Fruit fly (Drosophila melanogaster) whole organism, embryonic: ENCODE results near the gene xmas.

ENCODE experiments used
- Ada2b ChIP-seq: fragments of 200-800 bp; sonication (Bioruptor generic); IDR thresholded peaks from 2 replicates; pipeline ENCODE4 v1.3.6; 2022; ENCODE audit warnings: missing biosample characterization, missing genetic modification characterization
- B-H1 ChIP-seq: fragments of 200-800 bp; sonication (Bioruptor generic); IDR thresholded peaks from 3 replicates; pipeline ENCODE4 v1.3.6; 2022; ENCODE audit warnings: missing biosample characterization, missing genetic modification characterization
- Bdp1 ChIP-seq: fragments of 200-800 bp; sonication (Bioruptor generic); optimal IDR thresholded peaks from 3 replicates; lab custom pipeline; 2016; ENCODE audit warnings: missing biosample characterization, missing genetic modification characterization
- Bteb2 ChIP-seq: fragments of 200-800 bp; sonication (Bioruptor generic); optimal IDR thresholded peaks from 2 replicates; lab custom pipeline; 2016; ENCODE audit warnings: missing biosample characterization, missing genetic modification characterization
- CG11504 ChIP-seq: fragments of 200-800 bp; sonication (Bioruptor generic); optimal IDR thresholded peaks from 3 replicates; lab custom pipeline; 2019; ENCODE audit warnings: missing biosample characterization, mild to moderate bottlenecking, missing genetic modification characterization, moderate library complexity
- CG12071 ChIP-seq: fragments of 200-800 bp; sonication (Bioruptor generic); optimal IDR thresholded peaks from 3 replicates; lab custom pipeline; 2018; ENCODE audit warnings: missing biosample characterization, mild to moderate bottlenecking, missing genetic modification characterization
- CG12236 ChIP-seq: fragments of 200-800 bp; sonication (Bioruptor generic); optimal IDR thresholded peaks from 2 replicates; lab custom pipeline; 2016; ENCODE audit warnings: missing biosample characterization, missing genetic modification characterization
- CG12299 ChIP-seq: fragments of 200-800 bp; sonication (Bioruptor generic); optimal IDR thresholded peaks from 2 replicates; lab custom pipeline; 2018; ENCODE audit warnings: missing biosample characterization, mild to moderate bottlenecking, missing genetic modification characterization
- CG13624 ChIP-seq: fragments of 200-800 bp; sonication (Bioruptor generic); optimal IDR thresholded peaks from 2 replicates; lab custom pipeline; 2016; ENCODE audit warnings: missing biosample characterization, missing genetic modification characterization
- CG15269 ChIP-seq: fragments of 200-800 bp; sonication (Bioruptor generic); optimal IDR thresholded peaks from 2 replicates; lab custom pipeline; 2018; ENCODE audit warnings: missing biosample characterization, mild to moderate bottlenecking, missing genetic modification characterization, moderate library complexity
- CG15696 ChIP-seq: fragments of 200-800 bp; sonication (Bioruptor generic); optimal IDR thresholded peaks from 2 replicates; lab custom pipeline; 2019; ENCODE audit warnings: missing biosample characterization, mild to moderate bottlenecking, missing genetic modification characterization, moderate library complexity
- CG18011 ChIP-seq: fragments of 200-800 bp; sonication (Bioruptor generic); optimal IDR thresholded peaks from 2 replicates; lab custom pipeline; 2017; ENCODE audit warnings: missing biosample characterization, missing genetic modification characterization, mild to moderate bottlenecking, moderate library complexity, missing genotype
- CG2712 ChIP-seq: fragments of 200-800 bp; optimal IDR thresholded peaks from 3 replicates; lab custom pipeline; 2019; ENCODE audit warnings: missing biosample characterization, mild to moderate bottlenecking, missing genetic modification characterization, moderate library complexity
- CG33213 ChIP-seq: fragments of 200-800 bp; sonication (Bioruptor generic); optimal IDR thresholded peaks from 3 replicates; lab custom pipeline; 2016; ENCODE audit warnings: missing biosample characterization, missing genetic modification characterization
- CG3847 ChIP-seq: fragments of 200-800 bp; sonication (Bioruptor generic); IDR thresholded peaks from 2 replicates; pipeline ENCODE4 v1.3.6; 2022; ENCODE audit warnings: missing biosample characterization, missing genetic modification characterization
- CG6272 ChIP-seq: fragments of 200-800 bp; sonication (Bioruptor generic); IDR thresholded peaks from 2 replicates; pipeline ENCODE4 v1.3.6; 2022; ENCODE audit warnings: missing biosample characterization, missing genetic modification characterization
- CG7556 ChIP-seq: fragments of 200-800 bp; sonication (Bioruptor generic); optimal IDR thresholded peaks from 2 replicates; lab custom pipeline; 2017; ENCODE audit warnings: missing biosample characterization, mild to moderate bottlenecking, missing genetic modification characterization
- CG7839 ChIP-seq: fragments of 200-800 bp; sonication (Bioruptor generic); optimal IDR thresholded peaks from 3 replicates; lab custom pipeline; 2018; ENCODE audit warnings: missing biosample characterization, mild to moderate bottlenecking, missing genetic modification characterization, moderate library complexity
- CrebB ChIP-seq: fragments of 200-800 bp; sonication (Bioruptor generic); optimal IDR thresholded peaks from 3 replicates; lab custom pipeline; 2018; ENCODE audit warnings: missing biosample characterization, mild to moderate bottlenecking, missing genetic modification characterization
- Dbx ChIP-seq: fragments of 200-800 bp; sonication (Bioruptor generic); IDR thresholded peaks from 3 replicates; pipeline ENCODE4 v1.3.6; 2022; ENCODE audit warnings: missing biosample characterization, missing genetic modification characterization
- Dp ChIP-seq: fragments of 200-800 bp; sonication (Bioruptor generic); optimal IDR thresholded peaks from 2 replicates; lab custom pipeline; 2018; ENCODE audit warnings: missing biosample characterization, mild to moderate bottlenecking, missing genetic modification characterization, moderate library complexity
- Elba2 ChIP-seq: fragments of 200-800 bp; sonication (Bioruptor generic); optimal IDR thresholded peaks from 3 replicates; lab custom pipeline; 2016; ENCODE audit warnings: missing biosample characterization, missing genetic modification characterization
- Lpt ChIP-seq: fragments of >200 bp; optimal IDR thresholded peaks from 2 replicates; lab custom pipeline; 2018; ENCODE audit warnings: missing biosample characterization, missing genetic modification characterization
- Med ChIP-seq: fragments of 200-800 bp; sonication (Bioruptor generic); peaks from one replicate; lab custom pipeline; 2016; ENCODE audit warnings: missing biosample characterization, missing genetic modification characterization, mild to moderate bottlenecking, inconsistent platforms, moderate library complexity
- Meics ChIP-seq: fragments of 200-800 bp; sonication (Bioruptor generic); optimal IDR thresholded peaks from 2 replicates; lab custom pipeline; 2017; ENCODE audit warnings: missing biosample characterization, mild to moderate bottlenecking, missing genetic modification characterization
- Oaz ChIP-seq: fragments of 200-800 bp; sonication (Bioruptor generic); IDR thresholded peaks from 2 replicates; pipeline ENCODE4 v1.3.6; 2022; ENCODE audit warnings: missing biosample characterization, missing genetic modification characterization
- Oli ChIP-seq: fragments of 200-800 bp; sonication (Bioruptor generic); optimal IDR thresholded peaks from 2 replicates; lab custom pipeline; 2018; ENCODE audit warnings: missing biosample characterization, mild to moderate bottlenecking, missing genetic modification characterization, moderate library complexity
- Pdp1 ChIP-seq, 2 experiments: fragments of 200-800 bp; sonication (Bioruptor generic); optimal IDR thresholded peaks; 3 replicates each; lab custom pipeline; 2016; ENCODE audit warnings: missing biosample characterization in 2 of 2, missing genetic modification characterization in 2 of 2, mild to moderate bottlenecking in 1 of 2, moderate library complexity in 1 of 2
- Ssrp ChIP-seq: fragments of 200-800 bp; sonication (Bioruptor generic); optimal IDR thresholded peaks from 2 replicates; lab custom pipeline; 2018; ENCODE audit warnings: missing biosample characterization, mild to moderate bottlenecking, missing genetic modification characterization, moderate library complexity
- aop ChIP-seq: fragments of 200-800 bp; sonication (Bioruptor generic); IDR thresholded peaks from 2 replicates; pipeline ENCODE4 v1.3.6; 2022; ENCODE audit warnings: missing biosample characterization, missing genetic modification characterization
- bsh ChIP-seq, 2 experiments: fragments of 200-800 bp; sonication (Bioruptor generic); optimal IDR thresholded peaks; 2 replicates each; lab custom pipeline; 2017 to 2018; ENCODE audit warnings: mild to moderate bottlenecking in 2 of 2, missing biosample characterization in 2 of 2, missing genetic modification characterization in 2 of 2, moderate library complexity in 1 of 2
- btn ChIP-seq: fragments of 200-800 bp; sonication (Bioruptor generic); optimal IDR thresholded peaks from 2 replicates; lab custom pipeline; 2016; ENCODE audit warnings: missing biosample characterization, missing genetic modification characterization
- caup ChIP-seq: fragments of 200-800 bp; sonication (Bioruptor generic); optimal IDR thresholded peaks from 3 replicates; lab custom pipeline; 2017; ENCODE audit warnings: missing biosample characterization, mild to moderate bottlenecking, missing genetic modification characterization, moderate library complexity; ENCODE audit not compliant: severe bottlenecking
- dati ChIP-seq: fragments of 200-800 bp; sonication (Bioruptor generic); IDR thresholded peaks from 2 replicates; pipeline ENCODE4 v1.3.6; 2022; ENCODE audit warnings: missing biosample characterization, missing genetic modification characterization
- dm ChIP-seq: fragments of 200-800 bp; sonication (Bioruptor generic); optimal IDR thresholded peaks from 3 replicates; lab custom pipeline; 2016; ENCODE audit warnings: missing biosample characterization, missing genetic modification characterization
- esg ChIP-seq: fragments of 200-800 bp; sonication (Bioruptor generic); conservative IDR thresholded peaks from 2 replicates; pipeline ENCODE4 v1.3.6; 2022; ENCODE audit warnings: missing biosample characterization, missing genetic modification characterization
- gce ChIP-seq: fragments of 200-800 bp; sonication (Bioruptor generic); IDR thresholded peaks from 3 replicates; pipeline ENCODE4 v1.3.6; 2022; ENCODE audit warnings: missing biosample characterization, missing genetic modification characterization
- gem ChIP-seq: fragments of 200-800 bp; sonication (Bioruptor generic); optimal IDR thresholded peaks from 2 replicates; lab custom pipeline; 2019; ENCODE audit warnings: missing biosample characterization, mild to moderate bottlenecking, missing genetic modification characterization, moderate library complexity
- gro ChIP-seq: fragments of 200-800 bp; sonication (Bioruptor generic); optimal IDR thresholded peaks from 2 replicates; lab custom pipeline; 2016; ENCODE audit warnings: missing biosample characterization, missing genetic modification characterization
- hkb ChIP-seq, 2 experiments: fragments of 200-800 bp in 1 of 2; fragments of >200 bp in 1 of 2; sonication (Bioruptor generic) in 1 of 2; IDR thresholded peaks in 1 of 2; optimal IDR thresholded peaks in 1 of 2; 2 replicates each; pipeline versions ENCODE4 v1.3.6 to Lab custom; 2017 to 2022; ENCODE audit warnings: missing biosample characterization in 1 of 2, missing genetic modification characterization in 1 of 2
- kni ChIP-seq: fragments of 200-800 bp; sonication (Bioruptor generic); optimal IDR thresholded peaks from 3 replicates; lab custom pipeline; 2017; ENCODE audit warnings: mild to moderate bottlenecking, missing biosample characterization, missing genetic modification reagents, missing genetic modification characterization
- lola ChIP-seq, 3 experiments: fragments of >200 bp in 2 of 3; fragments of 200-800 bp in 1 of 3; sonication (Bioruptor generic) in 1 of 3; optimal IDR thresholded peaks; 2 replicates each; lab custom pipeline; 2017 to 2019; ENCODE audit warnings: missing biosample characterization in 3 of 3, missing genetic modification characterization in 3 of 3, mild to moderate bottlenecking in 1 of 3, moderate library complexity in 1 of 3
- phol ChIP-seq: fragments of 200-800 bp; sonication (Bioruptor generic); optimal IDR thresholded peaks from 3 replicates; lab custom pipeline; 2018; ENCODE audit warnings: missing biosample characterization, mild to moderate bottlenecking, missing genetic modification characterization, moderate library complexity
- sc ChIP-seq, 3 experiments: fragments of >200 bp in 2 of 3; fragments of 200-800 bp in 1 of 3; sonication (Bioruptor generic) in 1 of 3; optimal IDR thresholded peaks; 2 replicates in 2 of 3; 3 replicates in 1 of 3; lab custom pipeline; 2017; ENCODE audit warnings: mild to moderate bottlenecking in 1 of 3, missing biosample characterization in 1 of 3, missing genetic modification characterization in 1 of 3, missing genetic modification reagents in 1 of 3
- sens ChIP-seq: fragments of 200-800 bp; sonication (Bioruptor generic); peaks from one replicate; lab custom pipeline; 2016; ENCODE audit warnings: missing biosample characterization, missing genetic modification characterization
- slp2 ChIP-seq: fragments of 200-800 bp; sonication (Bioruptor generic); optimal IDR thresholded peaks from 2 replicates; lab custom pipeline; 2016; ENCODE audit warnings: missing biosample characterization, missing genetic modification characterization
- tio ChIP-seq: fragments of 200-800 bp; sonication (Bioruptor generic); optimal IDR thresholded peaks from 2 replicates; lab custom pipeline; 2017; ENCODE audit warnings: missing biosample characterization, missing genetic modification characterization, inconsistent platforms
- yki ChIP-seq: fragments of >200 bp; optimal IDR thresholded peaks from 3 replicates; lab custom pipeline; 2018

The xmas gene

DNA sequence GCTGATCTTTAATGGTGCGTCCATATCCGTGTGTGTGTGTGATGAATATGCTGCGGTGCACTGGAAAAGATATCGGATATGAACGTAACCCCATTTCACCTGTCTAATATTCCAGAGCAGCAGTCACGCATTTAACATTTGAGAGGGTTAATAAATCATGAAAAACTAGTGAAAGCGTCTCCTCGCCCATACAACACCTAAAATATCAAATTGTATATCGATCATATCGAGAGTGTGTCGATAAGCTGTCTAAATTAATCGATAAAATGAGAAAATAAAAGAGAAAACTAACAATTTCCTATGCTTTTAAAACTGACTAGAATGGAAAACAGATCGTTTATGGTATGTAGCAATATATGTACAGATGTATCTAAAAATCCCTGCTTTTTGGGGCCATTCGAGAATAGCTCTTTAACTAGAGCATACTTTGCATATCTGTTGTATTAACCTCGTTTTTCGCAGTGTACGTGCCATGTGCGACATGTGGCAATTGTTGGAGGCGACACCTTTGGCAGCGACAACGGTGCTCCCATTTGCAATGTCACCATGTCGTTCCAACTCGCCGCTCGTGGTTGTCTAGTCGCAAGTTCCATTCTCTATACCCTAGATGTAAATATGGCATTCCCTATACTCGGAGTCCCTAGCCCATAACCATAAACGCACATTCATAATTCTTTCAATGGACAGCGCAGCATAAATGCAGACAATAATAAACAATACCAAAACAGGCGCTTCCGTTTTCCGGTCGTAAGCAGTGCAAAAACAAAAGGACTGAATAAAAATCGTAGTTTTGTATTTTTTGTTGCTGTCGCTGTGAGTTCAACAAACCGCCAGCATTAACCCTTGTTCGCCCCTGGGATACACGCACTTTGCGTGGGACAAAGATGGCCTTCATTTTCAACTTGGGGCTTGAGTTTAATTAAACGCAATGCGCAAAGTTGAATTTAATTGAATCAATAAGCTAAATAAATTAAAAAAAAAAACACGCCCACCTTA is 46.9 kb downstream of the xmas start (continued):
- peak in 1 of 3 experiments; percentile 13 for TF ChIP-seq lola (GFP tag; optimal IDR thresholded peaks at IDR 0.05; lab: Kevin White, UChicago)
- TF ChIP-seq slp2 (GFP tag; lab: Kevin White, UChicago): no peak
- peak; percentile 2 for TF ChIP-seq CG15696 (tag; lab: Kevin White, UChicago)
- TF ChIP-seq CG12299 (tag; lab: Kevin White, UChicago): no peak
- TF ChIP-seq sc (optimal IDR thresholded peaks at IDR 0.05; lab: Kevin White, UChicago): no peak
- TF ChIP-seq sc (GFP tag; optimal IDR thresholded peaks at IDR 0.05; lab: Kevin White, UChicago): peak; percentile 30
- TF ChIP-seq Ssrp (tag; lab: Kevin White, UChicago): peak; percentile 8
- TF ChIP-seq kni: no peak
- TF ChIP-seq CG6272 (GFP tag; lab: Robert Waterston, UW): no peak
- no peak for TF ChIP-seq dm
- TF ChIP-seq CG2712: peak; percentile 16
- peak; percentile 31 for TF ChIP-seq CG11504 (tag; lab: Kevin White, UChicago)
- TF ChIP-seq CG18011 (GFP tag; lab: Kevin White, UChicago): no peak
- TF ChIP-seq bsh (GFP tag; optimal IDR thresholded peaks at IDR 0.05; lab: Kevin White, UChicago): peak; percentile 12 to 17
- no peak for TF ChIP-seq CG3847 (GFP tag; lab: Robert Waterston, UW)
- no peak for TF ChIP-seq btn
- no peak for TF ChIP-seq yki (lab: Kevin White, UChicago)
- peak; percentile 36 for TF ChIP-seq Med
- TF ChIP-seq phol (tag; lab: Kevin White, UChicago): peak; percentile 49
- no peak for TF ChIP-seq CG33213 (GFP tag; lab: Kevin White, UChicago)
- TF ChIP-seq sens (GFP tag; lab: Kevin White, UChicago): peak; percentile 52
- no peak for TF ChIP-seq B-H1 (GFP tag; lab: Robert Waterston, UW)
- TF ChIP-seq Pdp1 (GFP tag; optimal IDR thresholded peaks at IDR 0.05; lab: Kevin White, UChicago): no peak
- no peak for TF ChIP-seq Bteb2 (GFP tag; lab: Kevin White, UChicago)
- TF ChIP-seq Dbx (GFP tag; lab: Robert Waterston, UW): no peak
- TF ChIP-seq Oli (tag; lab: Kevin White, UChicago): peak; percentile 13
- TF ChIP-seq tio: peak; percentile 16
- no peak for TF ChIP-seq Dp (GFP tag; lab: Kevin White, UChicago)
- no peak for TF ChIP-seq dati
- TF ChIP-seq CG7556 (GFP tag; lab: Kevin White, UChicago): peak; percentile 13
- TF ChIP-seq Lpt (GFP tag; lab: Kevin White, UChicago): no peak
- TF ChIP-seq Ada2b (GFP tag; lab: Robert Waterston, UW): no peak
- TF ChIP-seq, all 482 proteins: peak for 29

DNA sequence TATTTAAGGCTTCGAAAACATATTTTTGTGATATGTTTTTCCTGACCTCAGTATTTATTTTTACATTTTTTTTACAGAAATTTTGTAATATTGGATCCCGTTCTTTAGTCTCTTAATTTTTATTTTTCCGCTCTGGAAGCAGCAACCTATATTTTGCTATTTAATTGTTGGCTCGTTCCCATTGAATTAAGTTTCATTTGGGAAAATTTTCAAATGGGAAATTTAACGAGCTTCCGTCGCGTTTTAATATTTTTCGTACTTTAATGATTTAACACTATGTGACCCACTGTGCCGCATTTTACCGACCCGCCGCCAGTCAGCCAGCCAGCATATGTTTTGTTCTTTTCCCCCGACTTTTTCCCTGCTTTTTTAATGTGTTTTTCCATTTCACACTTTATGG is 47.8 kb downstream of the xmas start:
- TF ChIP-seq CrebB (tag; lab: Kevin White, UChicago): no peak
- TF ChIP-seq CG12236 (GFP tag; lab: Kevin White, UChicago): no peak
- no peak for TF ChIP-seq gro (GFP tag; lab: Kevin White, UChicago)
- no peak for TF ChIP-seq CG15269 (tag; lab: Kevin White, UChicago)
- peak; percentile 3 for TF ChIP-seq CG7839
- no peak for TF ChIP-seq Elba2 (GFP tag; lab: Kevin White, UChicago)
- no peak for TF ChIP-seq Oaz (GFP tag; lab: Robert Waterston, UW)
- TF ChIP-seq hkb (optimal IDR thresholded peaks at IDR 0.05; lab: Kevin White, UChicago): no peak
- TF ChIP-seq hkb (GFP tag; IDR thresholded peaks at IDR 0.05; lab: Robert Waterston, UW): no peak
- no peak for TF ChIP-seq gce
- TF ChIP-seq CG13624 (GFP tag; lab: Kevin White, UChicago): no peak
- TF ChIP-seq aop (GFP tag; lab: Robert Waterston, UW): no peak
- no peak for TF ChIP-seq CG12071 (GFP tag; lab: Kevin White, UChicago)
- TF ChIP-seq caup: no peak
- peak; percentile 44 for TF ChIP-seq gem (tag; lab: Kevin White, UChicago)
- no peak for TF ChIP-seq esg (GFP tag; lab: Robert Waterston, UW)
- peak; percentile 7 for TF ChIP-seq CG11504 (tag; lab: Kevin White, UChicago)
- TF ChIP-seq Meics (GFP tag; lab: Kevin White, UChicago): no peak
- TF ChIP-seq Bdp1 (GFP tag; lab: Kevin White, UChicago): no peak
